Fruit fly (Drosophila melanogaster): ENCODE data around the gene CG13731.
A peak's percentile ranks its signal among the peaks of the same experiment; 100 is the strongest.

The CG13731 gene

DNA sequence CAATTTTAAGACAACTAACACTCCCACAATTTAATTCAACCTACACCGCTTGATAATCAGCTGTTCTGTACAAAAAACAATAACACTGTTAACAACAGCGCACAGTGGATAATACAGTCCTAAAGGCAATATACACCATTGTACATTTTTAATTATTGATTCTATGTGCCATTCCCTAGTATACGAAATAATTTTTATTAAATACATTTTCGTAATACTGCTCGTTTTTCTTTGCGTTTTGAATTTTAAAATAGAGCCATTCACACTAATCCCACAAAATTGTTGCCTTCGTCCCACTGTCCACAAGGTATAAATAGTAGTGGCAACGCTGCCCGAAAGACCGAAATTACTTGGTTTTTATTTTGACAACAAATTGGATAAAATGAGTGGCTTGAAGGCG lies 44.8 kb upstream of the CG13731 start, which contains the start of the genes Coq4 and CG32176 (continued):
- TF ChIP-seq CG13287 (GFP tag; IDR thresholded peaks at IDR 0.05; ENCODE audit: partially characterized antibody), result peak; percentile 79
- TF ChIP-seq da (GFP tag; optimal IDR thresholded peaks at IDR 0.05), result peak; percentile 95
- TF ChIP-seq Camta (GFP tag; optimal IDR thresholded peaks at IDR 0.05), result peak; percentile 98
- TF ChIP-seq bab2 (GFP tag; optimal IDR thresholded peaks at IDR 0.05), result peak; percentile 98
- TF ChIP-seq Sry-δ (GFP tag; optimal IDR thresholded peaks at IDR 0.05), result peak; percentile 76
- peak; percentile 99 for TF ChIP-seq CG13775 (GFP tag; optimal IDR thresholded peaks at IDR 0.05)
- peak; percentile 98 for TF ChIP-seq Bteb2 (GFP tag; optimal IDR thresholded peaks at IDR 0.05)
- TF ChIP-seq ham (GFP tag; IDR thresholded peaks at IDR 0.05), result peak; percentile 92
- TF ChIP-seq chif (GFP tag; optimal IDR thresholded peaks at IDR 0.05), result peak; percentile 98 to 99
- TF ChIP-seq NC2β (GFP tag; optimal IDR thresholded peaks at IDR 0.05), result peak; percentile 98
- TF ChIP-seq CG18011 (GFP tag; optimal IDR thresholded peaks at IDR 0.05), result peak; percentile 90
- no peak for TF ChIP-seq br (optimal IDR thresholded peaks at IDR 0.05)
- TF ChIP-seq Bgb (GFP tag; IDR thresholded peaks at IDR 0.05; ENCODE audit: partially characterized antibody), result peak; percentile 77
- peak; percentile 90 for TF ChIP-seq TFAM (GFP tag; optimal IDR thresholded peaks at IDR 0.05)
- TF ChIP-seq pan (optimal IDR thresholded peaks at IDR 0.05), result no peak
- peak in 1 of 2 experiments; percentile 99 for TF ChIP-seq pan (GFP tag; optimal IDR thresholded peaks at IDR 0.05 in 1 of 2, IDR thresholded peaks at IDR 0.05 in 1 of 2)
- TF ChIP-seq zen2 (GFP tag; IDR thresholded peaks at IDR 0.05; ENCODE audit: partially characterized antibody), result no peak; the same call in 2 of the 3 replicates
- peak; percentile 96 for TF ChIP-seq CG18619 (GFP tag; optimal IDR thresholded peaks at IDR 0.05)
- peak; percentile 99 for TF ChIP-seq CG34422 (GFP tag; IDR thresholded peaks at IDR 0.05)
- TF ChIP-seq row (GFP tag; IDR thresholded peaks at IDR 0.05), result peak; percentile 100
- TF ChIP-seq ind (GFP tag; optimal IDR thresholded peaks at IDR 0.05), result peak; percentile 99
- peak; percentile 93 for TF ChIP-seq Spps (tag; optimal IDR thresholded peaks at IDR 0.05)
- TF ChIP-seq Hr78 (GFP tag; optimal IDR thresholded peaks at IDR 0.05), result no peak
- TF ChIP-seq btn (GFP tag; optimal IDR thresholded peaks at IDR 0.05), result peak; percentile 94
- peak; percentile 91 for TF ChIP-seq CG17802 (tag; optimal IDR thresholded peaks at IDR 0.05)
- peak; percentile 96 for TF ChIP-seq ab (GFP tag; optimal IDR thresholded peaks at IDR 0.05)
- TF ChIP-seq CG14710 (tag; optimal IDR thresholded peaks at IDR 0.05), result peak; percentile 96
- peak; percentile 99 for TF ChIP-seq Ptx1 (GFP tag; IDR thresholded peaks at IDR 0.05)
- peak; percentile 98 for TF ChIP-seq tgo (GFP tag; IDR thresholded peaks at IDR 0.05)
- TF ChIP-seq CG30403 (GFP tag; optimal IDR thresholded peaks at IDR 0.05), result peak; percentile 99
- peak; percentile 96 for TF ChIP-seq CG11504 (tag; optimal IDR thresholded peaks at IDR 0.05)
- peak; percentile 97 for TF ChIP-seq CG16779 (GFP tag; IDR thresholded peaks at IDR 0.05)
- peak; percentile 98 for TF ChIP-seq NfI (GFP tag; optimal IDR thresholded peaks at IDR 0.05)
- TF ChIP-seq CG14014 (GFP tag; IDR thresholded peaks at IDR 0.05), result peak; percentile 98
- TF ChIP-seq CG6175 (GFP tag; IDR thresholded peaks at IDR 0.05), result peak; percentile 96
- peak; percentile 16 for TF ChIP-seq zf30C (GFP tag; optimal IDR thresholded peaks at IDR 0.05)
- TF ChIP-seq CG10462 (GFP tag; optimal IDR thresholded peaks at IDR 0.05), result peak; percentile 98
- peak; percentile 69 for TF ChIP-seq crol (GFP tag; IDR thresholded peaks at IDR 0.05)
- peak; percentile 98 for TF ChIP-seq otp (GFP tag; IDR thresholded peaks at IDR 0.05)
- peak; percentile 98 for TF ChIP-seq maf-S (GFP tag; optimal IDR thresholded peaks at IDR 0.05)
- peak; percentile 76; the same call in 2 of the 3 replicates for TF ChIP-seq CG6791 (GFP tag; IDR thresholded peaks at IDR 0.05; ENCODE audit: partially characterized antibody)
- TF ChIP-seq nerfin-1 (tag; optimal IDR thresholded peaks at IDR 0.05), result peak; percentile 94
- peak; percentile 99 for TF ChIP-seq chn (GFP tag; optimal IDR thresholded peaks at IDR 0.05)
- peak; percentile 96 for TF ChIP-seq lbe (GFP tag; optimal IDR thresholded peaks at IDR 0.05)
- peak; percentile 99 for TF ChIP-seq vfl (GFP tag; optimal IDR thresholded peaks at IDR 0.05)
- peak; percentile 59 for TF ChIP-seq inv (GFP tag; IDR thresholded peaks at IDR 0.05; ENCODE audit: partially characterized antibody)
- peak; percentile 97 for TF ChIP-seq esg (GFP tag; conservative IDR thresholded peaks at IDR 0.05)
- TF ChIP-seq Asciz (GFP tag; optimal IDR thresholded peaks at IDR 0.05), result peak; percentile 91
- TF ChIP-seq zfh1 (GFP tag; IDR thresholded peaks at IDR 0.05), result peak; percentile 99
- TF ChIP-seq HmgD (GFP tag; optimal IDR thresholded peaks at IDR 0.05), result peak; percentile 96
- peak; percentile 97 for TF ChIP-seq Meics (GFP tag; optimal IDR thresholded peaks at IDR 0.05)
